Worm (Caenorhabditis elegans): Measurements from ENCODE around the gene str-56.

str-56 gene

ce11 chrV:15896671-15897070 lies 24.3 kb downstream of the str-56 start, which contains the start of gene nhr-213:
Gene nhr-213 (minus strand): TSS chrV:15896771.
- TF ChIP-seq ctbp-1 (GFP tag; IDR thresholded peaks at IDR 0.05) (no peak), ceh-32 (tag; optimal IDR thresholded peaks at IDR 0.05; ENCODE audit: poor library complexity) (no peak), spr-1 (tag; optimal IDR thresholded peaks at IDR 0.05) (no peak), Y105C5A.15 (GFP tag; IDR thresholded peaks at IDR 0.05) (no peak), nhr-102 (tag; optimal IDR thresholded peaks at IDR 0.05) (no peak), cey-2 (tag; optimal IDR thresholded peaks at IDR 0.05; ENCODE audit: borderline replicate concordance, insufficient read depth) (no peak), gei-8 (GFP tag; optimal IDR thresholded peaks at IDR 0.05) (no peak), R02D3.7 (tag; optimal IDR thresholded peaks at IDR 0.05) (no peak), pha-4 (GFP tag; IDR thresholded peaks at IDR 0.05) (no peak), pha-4 (tag; optimal IDR thresholded peaks at IDR 0.05) (no peak), nhr-76 (tag; optimal IDR thresholded peaks at IDR 0.05) (no peak), Y75B8A.6 (GFP tag; IDR thresholded peaks at IDR 0.05) (no peak), ceh-20 (GFP tag; IDR thresholded peaks at IDR 0.05) (no peak), ama-1 (optimal IDR thresholded peaks at IDR 0.05) (no peak), skn-1 (tag; optimal IDR thresholded peaks at IDR 0.05) (no peak), jun-1 (tag; optimal IDR thresholded peaks at IDR 0.05) (no peak)

DNA sequence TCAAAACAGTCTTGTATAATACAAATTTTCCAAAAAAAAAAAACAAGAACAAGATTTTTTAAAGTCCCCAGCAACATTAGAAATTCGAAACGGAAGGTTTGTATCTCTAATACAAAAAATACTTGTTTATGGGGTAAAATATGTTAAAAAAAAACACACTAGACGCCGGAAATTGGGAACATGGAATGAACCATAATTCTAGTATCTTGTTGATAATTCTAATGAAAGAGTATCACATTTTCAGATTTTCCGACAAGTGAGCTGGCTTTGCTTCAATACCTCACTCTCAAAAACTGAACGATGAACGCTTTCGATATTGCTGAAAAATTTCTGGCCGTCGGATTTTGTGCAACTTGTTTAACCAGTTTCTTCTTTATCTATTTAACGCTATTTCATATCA lies 25.3 kb downstream of the str-56 start, which contains the start of gene str-60:
Gene str-60 (plus strand): TSS at position 301 of the 400 bp plus-strand sequence.
- TF ChIP-seq tra-1 (GFP tag; IDR thresholded peaks at IDR 0.05) = no peak
- TF ChIP-seq Y75B8A.6 (GFP tag; IDR thresholded peaks at IDR 0.05) = no peak
- no peak for TF ChIP-seq zip-11 (GFP tag; IDR thresholded peaks at IDR 0.05)
- no peak for TF ChIP-seq saeg-2 (GFP tag; IDR thresholded peaks at IDR 0.05)
- no peak for TF ChIP-seq Y5F2A.4 (GFP tag; optimal IDR thresholded peaks at IDR 0.05)
- TF ChIP-seq R02D3.7 (tag; optimal IDR thresholded peaks at IDR 0.05) = no peak
- no peak for TF ChIP-seq Y48G9A.11 (GFP tag; IDR thresholded peaks at IDR 0.05)
- TF ChIP-seq F49E8.2 (tag; optimal IDR thresholded peaks at IDR 0.05; ENCODE audit: borderline replicate concordance) = no peak
- no peak for TF ChIP-seq nhr-48 (tag; optimal IDR thresholded peaks at IDR 0.05)
- TF ChIP-seq nhr-77 (tag; optimal IDR thresholded peaks at IDR 0.05) = no peak
- TF ChIP-seq ceh-28 (tag; optimal IDR thresholded peaks at IDR 0.05) = no peak
- no peak for TF ChIP-seq zip-2 (tag; optimal IDR thresholded peaks at IDR 0.05)
- TF ChIP-seq ces-1 (GFP tag; optimal IDR thresholded peaks at IDR 0.05) = no peak
- no peak for TF ChIP-seq nhr-237 (tag; optimal IDR thresholded peaks at IDR 0.05)
- no peak for TF ChIP-seq unc-62 (GFP tag; optimal IDR thresholded peaks at IDR 0.05 in 1 of 2)
- no peak for TF ChIP-seq unc-62 (tag; optimal IDR thresholded peaks at IDR 0.05)
- no peak for TF ChIP-seq daf-12 (tag; optimal IDR thresholded peaks at IDR 0.05)
- TF ChIP-seq nhr-102 (tag; optimal IDR thresholded peaks at IDR 0.05) = no peak
- TF ChIP-seq egl-27 (tag; optimal IDR thresholded peaks at IDR 0.05) = no peak

ce11 chrV:15899696-15900095 lies 27.3 kb downstream of the str-56 start, which contains the start of gene T06C12.14:
Gene T06C12.14 (plus strand): TSS chrV:15899996.
- TF ChIP-seq unc-62 (GFP tag; optimal IDR thresholded peaks at IDR 0.05 in 1 of 2) (peak in 1 of 2 experiments; percentile 53), unc-62 (tag; optimal IDR thresholded peaks at IDR 0.05) (no peak), ces-1 (GFP tag; optimal IDR thresholded peaks at IDR 0.05) (no peak)

ce11 chrV:15900564-15900963 lies 28.2 kb downstream of the str-56 start:
- no peak for TF ChIP-seq unc-62 (GFP tag; optimal IDR thresholded peaks at IDR 0.05 in 1 of 2)
- no peak for TF ChIP-seq unc-62 (tag; optimal IDR thresholded peaks at IDR 0.05)
- TF ChIP-seq vab-7 (GFP tag; IDR thresholded peaks at IDR 0.05) = no peak
- no peak for TF ChIP-seq nhr-111 (GFP tag; optimal IDR thresholded peaks at IDR 0.05)
- TF ChIP-seq attf-4 (tag; optimal IDR thresholded peaks at IDR 0.05) = no peak
- no peak for TF ChIP-seq nhr-76 (tag; optimal IDR thresholded peaks at IDR 0.05)
- TF ChIP-seq lir-3 (tag; optimal IDR thresholded peaks at IDR 0.05) = no peak
- TF ChIP-seq hmg-1.1 (GFP tag; IDR thresholded peaks at IDR 0.05) = no peak
- TF ChIP-seq zfp-3 (GFP tag; conservative IDR thresholded peaks at IDR 0.05) = no peak
- TF ChIP-seq rbr-2 (tag; optimal IDR thresholded peaks at IDR 0.05) = no peak

All from whole organism, L4 larva.